Worm (Caenorhabditis elegans) whole organism, L1 larva: ENCODE data around the gene srh-105.
"Not testable (repeated sequence)": the region's sequence is repeated elsewhere in the genome, so short reads cannot be mapped to it uniquely, and the experiment has no call there.

ENCODE experiments used
- elt-2 ChIP-seq: sonication (generic microtip); optimal IDR thresholded peaks from 2 replicates; lab custom pipeline; 2016; ENCODE audit warnings: missing genetic modification characterization, mild to moderate bottlenecking, inconsistent platforms, missing compliant biosample characterization, missing genetic modification reagents
- grh-1 ChIP-seq: fragments of 200-800 bp; sonication (Bioruptor generic); IDR thresholded peaks from 2 replicates; pipeline ENCODE4 v1.3.6; 2022; ENCODE audit warnings: missing genetic modification reagents, missing genetic modification characterization, missing compliant biosample characterization
- isw-1 ChIP-seq: fragments of 200-800 bp; sonication (Bioruptor generic); IDR thresholded peaks from 2 replicates; pipeline ENCODE4 v1.3.6; 2022; ENCODE audit warnings: missing genetic modification characterization, missing compliant biosample characterization
- lin-35 ChIP-seq, 2 experiments: fragments of 150-350 bp; optimal IDR thresholded peaks; 2 replicates each; lab custom pipeline; 2014; ENCODE audit warnings: missing biosample characterization in 2 of 2, missing genetic modification characterization in 2 of 2, missing genetic modification reagents in 2 of 2
- unc-62 ChIP-seq: fragments of 150-350 bp; optimal IDR thresholded peaks from 2 replicates; lab custom pipeline; 2014; ENCODE audit warnings: missing biosample characterization, missing genetic modification reagents, missing genetic modification characterization

- not testable (repeated sequence) for TF ChIP-seq elt-2 (tag; lab: Kevin White, UChicago); isw-1 (GFP tag; lab: Robert Waterston, UW); unc-62 (GFP tag; lab: Kevin White, UChicago); grh-1 (GFP tag; lab: Robert Waterston, UW); lin-35 (GFP tag; optimal IDR thresholded peaks at IDR 0.05; lab: Kevin White, UChicago)
Observed at ce11 chrII:535226-535625, 26.1 kb upstream of the srh-105 start, which contains the start of gene T27A1.3.
